Fruit fly (Drosophila melanogaster): ENCODE measurements around the gene CG14323.

Gene CG14323

dm6 chr3R:17646102-17647050 is 24.5 kb upstream of the CG14323 start:
- TF ChIP-seq CrebA (GFP tag; optimal IDR thresholded peaks at IDR 0.05; ENCODE audit: borderline replicate concordance) = peak; percentile 30
- peak; percentile 6 for TF ChIP-seq HLH106 (tag; optimal IDR thresholded peaks at IDR 0.05)
- peak; percentile 12 for TF ChIP-seq Myc (optimal IDR thresholded peaks at IDR 0.05)
- TF ChIP-seq ey (GFP tag; optimal IDR thresholded peaks at IDR 0.05) = peak; percentile 4
- TF ChIP-seq woc (GFP tag; optimal IDR thresholded peaks at IDR 0.05) = peak; percentile 52
- no peak for TF ChIP-seq OdsH (GFP tag; optimal IDR thresholded peaks at IDR 0.05)
- no peak for TF ChIP-seq sage (GFP tag; optimal IDR thresholded peaks at IDR 0.05)

DNA sequence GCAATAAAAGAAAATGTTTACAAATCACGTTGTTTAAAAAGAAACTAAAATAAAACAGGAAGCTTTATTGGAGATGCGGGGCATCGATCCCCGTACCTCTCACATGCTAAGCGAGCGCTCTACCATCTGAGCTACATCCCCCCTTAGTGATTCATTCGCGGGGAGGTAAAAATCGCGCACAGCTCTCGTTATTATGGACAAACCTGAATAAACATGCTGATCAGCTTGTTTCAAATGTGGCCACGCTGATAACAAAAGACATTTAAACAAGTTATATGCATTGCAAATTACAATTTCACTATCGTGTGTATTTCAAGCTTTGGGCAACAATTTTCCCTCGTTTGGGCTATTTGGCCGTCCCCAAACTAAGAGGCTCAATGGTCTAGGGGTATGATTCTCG is 23.3 kb upstream of the CG14323 start:
- TF ChIP-seq Rel (GFP tag; optimal IDR thresholded peaks at IDR 0.05) (no peak), Rel (tag; optimal IDR thresholded peaks at IDR 0.05) (peak; percentile 16), sage (GFP tag; optimal IDR thresholded peaks at IDR 0.05) (no peak)

dm6 chr3R:17644019-17644418 is 22.1 kb upstream of the CG14323 start:
- TF ChIP-seq CG32264 (GFP tag; optimal IDR thresholded peaks at IDR 0.05) (no peak), brk (GFP tag; optimal IDR thresholded peaks at IDR 0.05) (no peak), Rel (GFP tag; optimal IDR thresholded peaks at IDR 0.05) (no peak), Rel (tag; optimal IDR thresholded peaks at IDR 0.05) (peak; percentile 72), pan (optimal IDR thresholded peaks at IDR 0.05) (no peak)

DNA sequence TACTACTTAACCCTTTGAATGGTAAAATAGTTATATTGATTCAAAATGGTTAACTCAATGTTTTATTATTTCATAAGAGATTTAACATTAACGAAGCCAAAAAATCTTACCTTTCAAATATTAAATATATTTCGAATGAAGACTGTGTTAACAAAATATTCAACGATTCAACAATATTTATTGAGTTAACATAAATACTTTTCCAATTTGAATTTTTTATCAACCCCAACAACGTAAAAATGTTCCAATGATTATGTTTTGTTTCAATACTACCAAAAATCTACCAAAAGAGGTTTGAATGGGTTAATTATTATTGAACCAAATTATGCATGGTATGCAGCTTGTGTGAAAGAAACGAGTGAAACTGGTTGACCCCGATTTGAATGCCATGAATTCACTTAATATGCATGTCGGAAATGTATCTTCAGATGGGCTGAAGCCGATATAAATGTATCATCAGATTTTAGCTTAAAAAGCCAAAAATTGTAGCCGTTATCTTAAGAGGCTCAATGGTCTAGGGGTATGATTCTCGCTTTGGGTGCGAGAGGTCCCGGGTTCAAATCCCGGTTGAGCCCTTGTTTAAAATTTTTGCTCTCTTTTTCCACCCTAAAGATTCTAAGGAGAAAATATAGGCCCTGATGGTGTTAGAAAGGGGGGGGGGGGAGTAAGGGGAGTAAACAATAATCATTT is 9.4 kb upstream of the CG14323 start:
- TF ChIP-seq CG32264 (GFP tag; optimal IDR thresholded peaks at IDR 0.05) = no peak
- TF ChIP-seq dsf (GFP tag; optimal IDR thresholded peaks at IDR 0.05; ENCODE audit: borderline replicate concordance) = no peak
- TF ChIP-seq Sp1 (GFP tag; optimal IDR thresholded peaks at IDR 0.05) = no peak
- TF ChIP-seq Rel (GFP tag; optimal IDR thresholded peaks at IDR 0.05) = no peak
- no peak for TF ChIP-seq Rel (tag; optimal IDR thresholded peaks at IDR 0.05)
- no peak for TF ChIP-seq brk (GFP tag; optimal IDR thresholded peaks at IDR 0.05)
- TF ChIP-seq Hr83 (GFP tag; optimal IDR thresholded peaks at IDR 0.05; ENCODE audit: poor library complexity, severe bottlenecking) = no peak
- no peak for TF ChIP-seq N (GFP tag; optimal IDR thresholded peaks at IDR 0.05)
- TF ChIP-seq GATAd (GFP tag; optimal IDR thresholded peaks at IDR 0.05) = no peak
- TF ChIP-seq Mio (GFP tag; optimal IDR thresholded peaks at IDR 0.05) = no peak
- no peak for TF ChIP-seq fru (GFP tag; optimal IDR thresholded peaks at IDR 0.05)
- no peak for TF ChIP-seq tai (GFP tag; optimal IDR thresholded peaks at IDR 0.05)
- TF ChIP-seq foxo (GFP tag; optimal IDR thresholded peaks at IDR 0.05) = no peak
- TF ChIP-seq Hr78 (GFP tag; optimal IDR thresholded peaks at IDR 0.05) = no peak
- TF ChIP-seq Dfd (GFP tag; optimal IDR thresholded peaks at IDR 0.05) = no peak
- no peak for TF ChIP-seq Hnf4 (GFP tag; optimal IDR thresholded peaks at IDR 0.05)
- no peak for TF ChIP-seq h (GFP tag; optimal IDR thresholded peaks at IDR 0.05)
- TF ChIP-seq Vsx2 (GFP tag; optimal IDR thresholded peaks at IDR 0.05; ENCODE audit: partially characterized antibody) = no peak
- TF ChIP-seq dl (GFP tag; optimal IDR thresholded peaks at IDR 0.05; ENCODE audit: insufficient read depth in 1 of 2, partially characterized antibody in 2 of 2) = no peak
- TF ChIP-seq ey (GFP tag; optimal IDR thresholded peaks at IDR 0.05) = no peak
- no peak for TF ChIP-seq br (GFP tag; optimal IDR thresholded peaks at IDR 0.05)

dm6 chr3R:17630417-17630816 is 8.5 kb upstream of the CG14323 start, which contains the start of gene CG43175:
Gene CG43175 (plus strand): TSS chr3R:17630717.
- no peak for TF ChIP-seq foxo (GFP tag; optimal IDR thresholded peaks at IDR 0.05)
- no peak for TF ChIP-seq Sp1 (GFP tag; optimal IDR thresholded peaks at IDR 0.05)
- no peak for TF ChIP-seq usp (GFP tag; optimal IDR thresholded peaks at IDR 0.05)
- no peak for TF ChIP-seq Dif (GFP tag; optimal IDR thresholded peaks at IDR 0.05; ENCODE audit: partially characterized antibody)
- TF ChIP-seq dsf (GFP tag; optimal IDR thresholded peaks at IDR 0.05; ENCODE audit: borderline replicate concordance) = no peak
- TF ChIP-seq Hnf4 (GFP tag; optimal IDR thresholded peaks at IDR 0.05) = no peak
- no peak for TF ChIP-seq rgr (GFP tag; optimal IDR thresholded peaks at IDR 0.05)
- TF ChIP-seq CG9705 (GFP tag; optimal IDR thresholded peaks at IDR 0.05) = no peak
- TF ChIP-seq jim (GFP tag; optimal IDR thresholded peaks at IDR 0.05) = no peak

Measured in whole organism, wandering third instar larva.